Fruit fly (Drosophila melanogaster) S2 (cell line): ENCODE results near the gene CG7872.

Experiments used
- CG8478 ChIP-seq: fragments of >200 bp; optimal IDR thresholded peaks from 2 replicates; lab custom pipeline; 2018
- CTCF ChIP-seq, 2 experiments: fragments of >200 bp; optimal IDR thresholded peaks; 2 replicates each; lab custom pipeline; 2018

The CG7872 gene

DNA sequence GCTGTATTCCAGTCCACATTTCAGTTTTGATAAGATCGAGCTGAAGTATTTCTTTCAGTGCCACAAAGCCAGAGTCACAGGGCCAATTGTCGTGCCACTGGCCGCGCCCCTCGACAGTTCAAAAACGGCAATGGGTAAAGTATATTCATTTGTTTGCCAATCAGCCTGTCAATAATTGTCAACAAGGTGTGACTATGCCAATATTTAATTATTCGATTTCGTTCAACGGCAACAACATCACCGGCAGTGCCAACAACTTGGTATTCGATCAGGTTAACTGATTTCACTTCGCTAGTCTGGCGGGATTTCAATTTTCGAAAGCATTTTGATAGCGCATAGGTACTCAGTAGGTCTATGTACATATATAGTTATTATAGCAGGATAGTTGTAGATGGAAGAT lies 24.4 kb downstream of the CG7872 start:
- no peak for TF ChIP-seq CTCF (optimal IDR thresholded peaks at IDR 0.05; lab: Kevin White, UChicago)
- no peak for TF ChIP-seq CG8478

DNA sequence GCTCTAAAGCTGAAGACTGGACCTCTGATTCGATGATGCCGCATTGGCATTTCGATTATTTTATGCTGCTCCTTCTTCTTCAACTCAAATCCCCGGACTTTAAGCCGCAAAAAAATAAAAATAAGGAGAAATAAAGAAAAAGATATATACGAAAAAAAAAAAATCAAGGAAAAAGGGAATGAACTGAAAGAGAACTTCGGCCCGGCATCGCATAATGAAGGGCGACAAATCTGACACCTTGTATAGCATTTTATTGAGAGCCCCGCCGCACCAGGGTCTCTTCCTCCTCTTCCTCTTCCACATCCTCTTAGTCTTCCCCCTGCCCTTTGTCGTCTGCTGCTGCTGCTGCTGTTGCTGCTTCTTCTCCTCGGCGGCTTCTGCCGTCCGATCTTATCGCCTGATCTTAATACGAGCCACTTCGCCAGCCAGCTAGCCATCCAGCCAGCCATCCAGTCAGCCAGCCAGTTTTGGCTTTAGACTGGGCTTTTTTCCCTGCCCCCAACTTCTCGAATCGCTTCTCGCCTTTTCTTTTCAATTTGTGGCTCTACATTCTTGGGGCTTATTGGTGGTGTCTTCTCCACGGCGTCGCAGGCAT lies 30.8 kb downstream of the CG7872 start:
- TF ChIP-seq CG8478: no peak
- no peak for TF ChIP-seq CTCF (optimal IDR thresholded peaks at IDR 0.05; lab: Kevin White, UChicago)

DNA sequence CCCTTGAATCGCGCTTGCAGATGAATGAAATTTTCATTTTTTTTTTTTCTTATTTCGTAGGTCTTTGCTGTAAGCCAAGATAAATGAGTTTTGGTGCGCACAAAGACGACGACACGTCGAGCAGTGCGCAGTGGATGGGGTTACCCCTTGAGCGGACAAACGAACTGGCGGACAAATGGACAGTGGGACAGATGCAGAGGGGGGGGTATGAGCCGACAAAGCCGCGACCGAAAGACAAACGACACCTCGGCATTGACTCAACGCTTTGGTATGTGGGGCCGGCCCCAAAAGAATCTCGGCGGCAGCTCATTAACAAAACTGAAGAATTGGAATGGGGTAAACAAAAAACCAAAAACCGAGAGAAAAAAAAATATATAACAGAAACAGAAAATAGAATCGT lies 31.3 kb downstream of the CG7872 start:
- TF ChIP-seq CTCF (optimal IDR thresholded peaks at IDR 0.05; lab: Kevin White, UChicago) (no peak), CG8478 (no peak)

DNA sequence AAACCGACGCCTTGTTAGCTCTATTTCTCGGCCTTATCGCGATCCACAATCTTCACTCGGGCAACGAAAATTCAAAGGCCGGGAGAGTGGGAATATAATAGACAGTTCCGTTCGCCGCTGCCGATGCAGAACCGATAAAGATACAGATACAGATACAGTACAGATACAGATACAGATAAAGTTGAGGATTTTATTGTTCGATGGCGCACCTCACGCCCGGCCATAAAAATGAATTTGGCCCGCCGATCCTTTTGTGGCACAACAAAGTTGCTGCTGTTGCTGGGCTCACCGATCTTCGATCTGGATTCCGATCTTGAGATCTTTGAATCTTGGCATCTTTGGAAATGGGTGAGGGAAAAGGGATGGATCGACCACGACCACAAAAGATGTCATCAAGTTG lies 32.2 kb downstream of the CG7872 start:
- TF ChIP-seq CG8478 (no peak), CTCF (optimal IDR thresholded peaks at IDR 0.05; lab: Kevin White, UChicago) (no peak)

DNA sequence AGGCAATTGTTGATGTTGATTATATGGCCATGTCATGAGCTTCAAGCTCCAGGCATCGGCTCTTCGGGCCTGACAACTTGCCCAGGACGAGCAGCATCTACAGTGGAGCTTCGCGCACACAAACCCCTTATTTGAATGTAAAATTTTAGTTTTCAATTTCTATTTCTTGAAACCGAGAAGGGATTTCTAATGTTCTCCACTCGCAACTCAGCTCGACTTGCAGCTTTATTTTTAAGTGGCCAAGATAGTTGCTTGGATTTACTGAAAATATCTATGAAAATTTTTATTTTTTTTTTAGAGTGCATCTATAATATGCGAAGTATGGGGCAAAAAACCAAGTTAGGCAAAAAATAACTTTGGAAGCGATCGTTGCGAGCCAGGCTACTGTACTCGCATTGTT lies 33.0 kb downstream of the CG7872 start:
- TF ChIP-seq CTCF (optimal IDR thresholded peaks at IDR 0.05; lab: Kevin White, UChicago) (no peak), CG8478 (no peak)

DNA sequence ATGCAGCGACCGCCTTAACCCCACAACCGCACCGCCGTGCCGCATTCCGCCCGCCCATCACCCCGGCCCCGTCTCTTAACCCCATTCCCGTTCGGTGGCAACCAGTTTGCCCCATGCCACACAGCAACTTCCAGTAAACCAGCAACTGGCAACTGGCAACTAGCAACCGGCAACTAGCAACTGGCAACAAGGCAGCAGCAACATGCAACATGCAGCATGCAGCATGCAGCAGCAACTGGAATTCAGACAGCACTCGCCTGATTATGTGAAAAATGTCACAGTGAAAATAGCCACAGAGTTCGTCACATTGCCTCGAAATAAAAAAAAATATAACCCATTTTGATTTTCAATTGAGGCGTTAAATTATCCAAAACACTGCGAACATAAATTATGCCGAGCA lies 33.8 kb downstream of the CG7872 start:
- TF ChIP-seq CG8478 (no peak), CTCF (optimal IDR thresholded peaks at IDR 0.05; lab: Kevin White, UChicago) (no peak)

DNA sequence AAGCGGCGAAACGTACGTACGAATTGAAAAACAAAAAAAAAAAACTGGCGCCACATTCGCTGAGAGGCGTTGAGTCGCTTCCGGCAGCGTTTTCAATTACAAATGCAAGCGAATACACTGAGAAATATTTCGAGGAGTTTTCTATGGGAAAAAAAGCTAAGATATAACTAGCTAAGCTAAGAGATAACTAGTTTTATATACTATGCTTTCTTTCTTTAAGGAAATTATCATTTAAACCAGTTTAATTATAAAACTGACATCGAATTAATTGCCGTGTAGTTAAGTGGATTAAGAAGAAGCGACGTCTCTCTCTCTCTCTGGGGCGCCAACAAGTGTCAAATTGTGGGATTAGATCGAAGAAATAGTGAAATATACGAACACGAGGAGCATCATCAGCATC lies 37.4 kb downstream of the CG7872 start:
- no peak for TF ChIP-seq CG8478
- no peak for TF ChIP-seq CTCF (optimal IDR thresholded peaks at IDR 0.05; lab: Kevin White, UChicago)

DNA sequence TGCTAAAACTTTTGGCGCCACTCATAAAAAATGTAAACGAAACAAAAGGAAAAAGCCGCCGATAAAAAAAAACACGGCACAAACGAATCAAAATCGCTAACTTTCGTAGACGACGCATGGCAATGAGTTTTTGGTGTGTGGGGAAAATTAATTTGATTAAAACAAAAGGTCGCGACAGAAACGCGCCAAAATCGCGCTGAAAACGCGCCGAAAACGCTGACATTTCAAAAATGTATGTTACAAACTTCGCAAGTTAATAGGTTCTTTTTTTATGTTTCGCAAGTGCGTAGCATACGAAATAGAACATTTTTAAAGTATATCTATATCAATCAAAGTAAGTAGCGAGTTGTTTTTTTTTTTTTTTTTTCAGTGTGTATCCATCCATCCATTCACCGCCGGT lies 38.0 kb downstream of the CG7872 start:
- TF ChIP-seq CG8478: no peak

DNA sequence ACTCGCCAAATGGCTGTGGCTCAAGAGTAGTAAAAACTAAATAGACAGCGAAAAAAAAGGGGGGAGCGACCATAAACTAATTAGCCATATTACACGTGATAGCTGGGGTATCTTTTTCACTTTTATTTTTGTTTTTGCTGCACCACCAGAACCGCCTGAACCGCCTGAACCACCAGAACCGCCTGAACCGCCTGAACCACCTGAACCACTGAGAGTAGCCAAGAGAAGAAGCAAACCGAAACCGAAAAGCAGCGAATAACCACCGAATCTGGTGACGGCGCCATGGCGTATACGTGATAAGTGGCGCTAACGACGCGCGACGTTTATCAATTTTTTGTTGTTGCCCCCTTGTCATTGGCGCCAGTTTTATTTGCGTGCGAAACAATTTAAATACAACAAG lies 38.5 kb downstream of the CG7872 start:
- TF ChIP-seq CTCF (optimal IDR thresholded peaks at IDR 0.05; lab: Kevin White, UChicago) (no peak), CG8478 (no peak)

DNA sequence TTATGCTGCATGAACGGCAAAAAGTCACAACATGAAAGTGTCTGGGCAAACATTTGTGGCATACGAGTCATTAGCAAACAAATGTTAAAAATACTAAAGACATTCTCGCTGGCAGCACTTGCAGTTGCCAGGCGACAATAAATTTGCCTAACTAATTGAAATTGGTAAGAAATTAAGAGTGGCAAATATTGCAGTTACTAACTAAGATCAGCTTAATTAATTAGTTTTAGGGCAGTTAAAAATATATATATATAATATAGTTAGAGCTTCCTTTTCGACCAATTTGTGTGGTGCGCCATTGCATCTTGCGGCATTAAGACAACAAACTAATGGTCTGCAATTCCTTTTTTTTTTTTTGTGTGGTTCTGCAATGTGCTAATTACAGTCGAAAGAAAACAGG lies 39.9 kb downstream of the CG7872 start:
- TF ChIP-seq CG8478: no peak
- no peak for TF ChIP-seq CTCF (optimal IDR thresholded peaks at IDR 0.05; lab: Kevin White, UChicago)

DNA sequence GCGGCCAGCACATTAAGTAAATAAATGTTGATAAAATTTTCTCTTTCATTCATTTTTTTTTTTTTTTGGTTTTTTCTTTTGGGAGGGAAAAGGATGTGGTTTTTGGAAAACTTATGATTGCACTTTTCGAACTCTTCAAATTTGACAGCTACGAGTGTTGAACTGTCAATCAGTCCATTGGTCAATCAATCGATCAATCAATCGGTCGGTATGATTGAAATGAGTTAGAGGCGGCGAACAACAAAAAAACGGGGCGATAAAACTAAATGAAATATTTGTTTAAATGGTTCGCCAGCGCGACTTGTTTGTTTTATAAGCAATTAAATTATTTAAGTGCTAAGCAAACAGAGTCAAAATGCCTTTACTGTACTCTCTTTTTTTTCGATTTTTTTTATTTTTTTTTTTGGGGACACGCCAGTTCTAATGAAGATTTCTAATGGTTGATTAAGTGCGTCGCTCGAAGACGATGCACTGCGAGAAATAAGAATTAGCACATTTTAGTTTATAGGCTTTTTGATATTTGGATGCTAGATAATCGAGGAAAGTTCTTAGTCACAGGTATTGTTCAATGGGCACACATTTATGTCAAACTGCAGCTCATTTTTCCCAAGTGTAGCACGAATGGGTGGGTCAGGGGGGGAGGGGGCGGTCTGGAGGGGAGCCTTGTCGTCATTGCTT lies 41.1 kb downstream of the CG7872 start:
- TF ChIP-seq CG8478: no peak
- no peak for TF ChIP-seq CTCF (optimal IDR thresholded peaks at IDR 0.05; lab: Kevin White, UChicago)

DNA sequence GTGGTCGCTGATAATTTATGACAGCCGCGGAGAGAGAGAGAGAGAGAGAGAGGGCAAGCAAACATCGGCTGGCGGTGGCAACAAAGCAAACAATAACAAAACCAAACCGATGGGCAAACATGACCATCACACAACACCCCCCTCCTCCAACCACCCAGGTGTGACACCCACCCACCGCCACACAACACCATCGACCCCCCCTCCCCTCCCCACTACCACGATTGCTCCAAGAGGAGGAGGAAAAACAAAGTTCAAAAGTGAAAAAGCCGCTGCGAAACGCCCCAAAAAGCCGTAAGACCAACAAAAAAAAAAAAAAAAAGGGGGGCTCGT lies 41.6 kb downstream of the CG7872 start:
- TF ChIP-seq CG8478 (no peak), CTCF (optimal IDR thresholded peaks at IDR 0.05; lab: Kevin White, UChicago) (no peak)

DNA sequence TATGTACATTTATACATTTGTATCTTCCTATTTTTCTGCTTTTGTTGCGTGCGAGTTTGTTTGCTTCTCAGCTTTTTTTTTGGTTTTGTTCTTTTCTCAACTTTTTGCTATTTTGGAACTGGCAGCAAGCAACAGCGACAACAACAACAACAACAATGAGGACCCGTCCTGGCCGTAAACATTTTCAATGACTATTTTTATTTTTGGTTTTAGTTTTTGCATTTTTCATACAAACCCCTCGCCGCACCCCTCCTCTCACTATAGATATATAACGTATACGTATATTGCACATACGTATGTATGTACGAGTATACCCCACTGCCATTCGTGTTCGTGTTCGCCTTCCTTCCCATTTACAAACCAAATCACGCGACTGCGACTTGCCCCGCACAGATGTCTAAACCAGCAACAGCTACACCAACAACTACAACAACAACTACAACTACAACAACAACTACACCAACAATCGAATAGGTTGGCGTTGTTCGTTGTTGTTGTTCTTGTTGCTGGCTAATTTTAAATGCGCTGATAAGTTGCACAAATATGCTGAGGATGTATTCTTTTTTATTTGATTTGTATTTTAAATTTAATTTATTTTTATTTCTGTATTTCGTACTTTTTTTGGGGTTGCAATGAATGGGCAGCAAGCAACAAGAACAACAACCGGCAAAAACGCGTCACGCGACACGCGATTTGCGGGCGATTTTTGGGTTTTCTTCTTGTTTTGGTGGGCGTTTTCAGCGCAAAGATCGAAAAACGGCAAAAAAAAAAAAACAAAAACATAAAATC lies 42.6 kb downstream of the CG7872 start:
- TF ChIP-seq CTCF (optimal IDR thresholded peaks at IDR 0.05; lab: Kevin White, UChicago): no peak
- TF ChIP-seq CG8478: no peak

DNA sequence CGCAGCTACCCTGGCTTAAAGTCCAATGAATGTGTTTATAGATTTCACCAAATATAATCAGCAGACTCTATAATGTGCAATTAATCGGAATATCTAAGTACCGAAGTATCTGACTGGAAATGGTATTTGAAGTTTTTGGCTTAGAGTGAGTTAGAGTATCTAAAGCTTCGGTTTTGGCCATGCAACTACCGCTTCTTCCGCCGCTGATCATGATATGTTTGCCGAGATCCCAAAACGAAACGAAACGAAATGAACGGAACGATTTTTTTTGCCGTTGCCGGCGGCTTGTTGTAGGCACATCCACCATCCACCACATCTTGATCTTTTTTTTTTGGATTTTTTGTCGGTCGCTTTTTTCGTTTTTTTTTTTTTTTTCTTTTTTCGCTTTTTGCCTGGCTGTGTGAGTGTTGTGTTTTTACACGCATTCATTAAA lies 45.0 kb downstream of the CG7872 start:
- TF ChIP-seq CTCF (optimal IDR thresholded peaks at IDR 0.05; lab: Kevin White, UChicago): no peak

DNA sequence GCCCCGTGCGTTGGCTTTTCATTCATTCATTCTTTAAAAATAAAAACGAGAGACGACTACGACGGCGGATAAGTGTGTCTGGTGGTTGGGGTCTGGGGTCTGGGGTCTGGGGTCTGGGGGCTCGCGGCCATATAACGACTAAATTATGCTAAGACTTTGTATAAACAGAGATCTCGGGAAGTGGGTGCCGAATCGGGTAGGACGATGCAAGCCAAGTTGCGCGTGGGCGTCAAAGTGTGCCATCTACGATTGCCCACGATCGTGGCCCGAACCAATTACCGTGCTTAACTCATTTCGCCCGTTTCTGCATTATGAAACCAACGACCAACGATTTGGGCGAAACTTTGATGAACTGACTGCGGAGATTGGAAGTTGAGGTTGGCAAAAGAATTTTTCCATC lies 45.8 kb downstream of the CG7872 start:
- TF ChIP-seq CTCF (optimal IDR thresholded peaks at IDR 0.05; lab: Kevin White, UChicago): no peak
- no peak for TF ChIP-seq CG8478

DNA sequence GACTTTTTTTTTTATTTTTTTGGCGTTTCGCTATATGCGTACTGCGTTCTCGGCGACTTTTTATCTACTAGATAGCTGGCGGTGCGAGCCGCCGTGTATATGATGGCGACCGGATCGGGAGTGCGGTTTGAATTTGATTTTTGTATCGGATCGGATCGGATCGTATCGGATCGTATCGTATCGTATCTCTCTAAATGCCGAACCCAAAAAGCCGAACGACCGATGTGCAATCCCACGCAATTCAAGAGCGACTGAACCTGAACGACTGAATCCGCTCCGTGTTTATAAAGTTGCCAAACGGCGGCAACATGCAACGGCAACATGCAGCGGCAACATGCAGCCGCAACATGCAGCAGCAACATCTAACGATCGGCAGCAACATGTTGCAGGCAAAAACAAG lies 48.3 kb downstream of the CG7872 start:
- TF ChIP-seq CTCF (optimal IDR thresholded peaks at IDR 0.05; lab: Kevin White, UChicago) (no peak), CG8478 (no peak)
